Worm (Caenorhabditis elegans) whole organism, early embryonic: Measurements from ENCODE around the gene acr-24.

Source experiments
- B0310.2 ChIP-seq: sonication (generic microtip); optimal IDR thresholded peaks from 2 replicates; lab custom pipeline; 2016; ENCODE audit warnings: mild to moderate bottlenecking, missing genetic modification characterization, missing compliant biosample characterization
- F13C5.2 ChIP-seq: sonication (generic microtip); optimal IDR thresholded peaks from 2 replicates; lab custom pipeline; 2017; ENCODE audit warnings: mild to moderate bottlenecking, missing genetic modification characterization, inconsistent platforms, missing compliant biosample characterization
- aly-1 ChIP-seq: sonication (generic microtip); optimal IDR thresholded peaks from 2 replicates; lab custom pipeline; 2016; ENCODE audit warnings: missing genetic modification characterization, missing compliant biosample characterization
- ama-1 ChIP-seq: fragments of 150-350 bp; optimal IDR thresholded peaks from 2 replicates; lab custom pipeline; 2014
- ceh-13 ChIP-seq: fragments of 200-800 bp; sonication (Bioruptor generic); optimal IDR thresholded peaks from 2 replicates; lab custom pipeline; 2018; ENCODE audit warnings: mild to moderate bottlenecking, missing genetic modification characterization, missing compliant biosample characterization
- ceh-36 ChIP-seq: sonication (generic microtip); optimal IDR thresholded peaks from 2 replicates; lab custom pipeline; 2016; ENCODE audit warnings: missing genetic modification characterization, inconsistent platforms, missing compliant biosample characterization
- ets-7 ChIP-seq: sonication (generic microtip); optimal IDR thresholded peaks from 2 replicates; lab custom pipeline; 2016; ENCODE audit warnings: missing genotype, missing genetic modification characterization, missing compliant biosample characterization
- flt-1 ChIP-seq: fragments of 200-800 bp; sonication (Bioruptor generic); IDR thresholded peaks from 2 replicates; pipeline ENCODE4 v1.3.6; 2022; ENCODE audit warnings: missing genetic modification characterization, missing compliant biosample characterization
- hmbx-1 ChIP-seq: sonication (generic microtip); optimal IDR thresholded peaks from 2 replicates; lab custom pipeline; 2016; ENCODE audit warnings: mild to moderate bottlenecking, missing genetic modification characterization, missing compliant biosample characterization
- hmg-4 ChIP-seq: fragments of 200-800 bp; sonication (Bioruptor generic); optimal IDR thresholded peaks from 2 replicates; lab custom pipeline; 2018; ENCODE audit warnings: mild to moderate bottlenecking, missing genetic modification characterization, missing compliant biosample characterization
- hnd-1 ChIP-seq: sonication (generic microtip); optimal IDR thresholded peaks from 2 replicates; lab custom pipeline; 2016; ENCODE audit warnings: missing genetic modification characterization, missing compliant biosample characterization
- pes-1 ChIP-seq: fragments of 200-800 bp; sonication (Bioruptor generic); IDR thresholded peaks from 2 replicates; pipeline ENCODE4 v1.3.6; 2022; ENCODE audit warnings: missing genetic modification reagents, missing genetic modification characterization, missing compliant biosample characterization
- scrt-1 ChIP-seq: fragments of 200-800 bp; sonication (Bioruptor generic); IDR thresholded peaks from 2 replicates; pipeline ENCODE4 v1.3.6; 2022; ENCODE audit warnings: missing genetic modification characterization, missing compliant biosample characterization
- sea-1 ChIP-seq: fragments of 200-800 bp; sonication (Bioruptor generic); conservative IDR thresholded peaks from 2 replicates; pipeline ENCODE4 v1.3.6; 2022; ENCODE audit warnings: missing genetic modification characterization, missing compliant biosample characterization
- tbx-11 ChIP-seq: fragments of 200-800 bp; sonication (Bioruptor generic); IDR thresholded peaks from 2 replicates; pipeline ENCODE4 v1.3.6; 2022; ENCODE audit warnings: missing genetic modification characterization, missing compliant biosample characterization
- tbx-37 ChIP-seq: fragments of 200-800 bp; sonication (Bioruptor generic); conservative IDR thresholded peaks from 2 replicates; pipeline ENCODE4 v1.3.6; 2022; ENCODE audit warnings: missing genetic modification reagents, missing genetic modification characterization, missing compliant biosample characterization
- tra-4 ChIP-seq: sonication (generic microtip); optimal IDR thresholded peaks from 2 replicates; lab custom pipeline; 2017; ENCODE audit warnings: missing genetic modification characterization, missing compliant biosample characterization

acr-24 gene

ce11 chrIV:15497263-15497662, at the start of gene acr-24:
acr-24 (plus strand) TSS chrIV:15497563.
- TF ChIP-seq ceh-36 (tag; lab: Kevin White, UChicago) (no peak), hmbx-1 (tag; lab: Kevin White, UChicago) (no peak), aly-1 (tag; lab: Kevin White, UChicago) (no peak), ceh-13 (GFP tag; lab: Kevin White, UChicago) (no peak), pes-1 (GFP tag; lab: Robert Waterston, UW) (no peak), ets-7 (tag; lab: Kevin White, UChicago) (no peak), sea-1 (no peak), F13C5.2 (tag; lab: Kevin White, UChicago) (no peak), tra-4 (tag; lab: Kevin White, UChicago) (no peak)

ce11 chrIV:15453137-15453788, 44.1 kb upstream of the acr-24 start, which contains the start of gene gtf-2H4:
gtf-2H4 (minus strand) TSS chrIV:15453187.
- TF ChIP-seq hnd-1 (no peak), ama-1 (lab: Kevin White, UChicago) (no peak), scrt-1 (no peak), F13C5.2 (tag; lab: Kevin White, UChicago) (no peak), hmg-4 (no peak), pes-1 (GFP tag; lab: Robert Waterston, UW) (no peak), B0310.2 (tag; lab: Kevin White, UChicago) (no peak), sea-1 (no peak), aly-1 (tag; lab: Kevin White, UChicago) (no peak), ets-7 (tag; lab: Kevin White, UChicago) (no peak), ceh-36 (tag; lab: Kevin White, UChicago) (no peak)

- TF ChIP-seq scrt-1: 0 out of 2 replicates have a peak, but pooled peaks have one; percentile 45
- 0 out of 2 replicates have a peak, but pooled peaks have one; percentile 19 for TF ChIP-seq sea-1
- peak; percentile 70 for TF ChIP-seq F13C5.2 (tag; lab: Kevin White, UChicago)
- TF ChIP-seq flt-1 (GFP tag; lab: Robert Waterston, UW): no peak
- TF ChIP-seq ets-7 (tag; lab: Kevin White, UChicago): no peak
- no peak for TF ChIP-seq ceh-36 (tag; lab: Kevin White, UChicago)
- peak; percentile 55; the same call in 1 of the 2 replicates for TF ChIP-seq pes-1 (GFP tag; lab: Robert Waterston, UW)
These were observed 25.9 kb upstream of the acr-24 start, which contains the start of gene ntl-11 for ce11 chrIV:15471430-15471829. ntl-11 (minus strand) TSS chrIV:15471495.

ce11 chrIV:15472387-15472859, 24.9 kb upstream of the acr-24 start, which contains the start of gene Y73F8A.27:
Y73F8A.27 (plus strand) TSS chrIV:15472809.
- TF ChIP-seq ets-7 (tag; lab: Kevin White, UChicago) (no peak), tbx-37 (GFP tag; lab: Robert Waterston, UW) (no peak), tra-4 (tag; lab: Kevin White, UChicago) (no peak), ceh-36 (tag; lab: Kevin White, UChicago) (no peak), hnd-1 (no peak), flt-1 (GFP tag; lab: Robert Waterston, UW) (no peak), hmbx-1 (tag; lab: Kevin White, UChicago) (no peak), ama-1 (lab: Kevin White, UChicago) (no peak), ceh-13 (GFP tag; lab: Kevin White, UChicago) (no peak), pes-1 (GFP tag; lab: Robert Waterston, UW) (no peak; the same call in 1 of the 2 replicates), hmg-4 (no peak), sea-1 (no peak), aly-1 (tag; lab: Kevin White, UChicago) (no peak), tbx-11 (GFP tag; lab: Robert Waterston, UW) (no peak), B0310.2 (tag; lab: Kevin White, UChicago) (no peak), F13C5.2 (tag; lab: Kevin White, UChicago) (no peak), scrt-1 (no peak)

- TF ChIP-seq tbx-37 (GFP tag; lab: Robert Waterston, UW) (no peak), flt-1 (GFP tag; lab: Robert Waterston, UW) (no peak), B0310.2 (tag; lab: Kevin White, UChicago) (no peak), hnd-1 (no peak), hmbx-1 (tag; lab: Kevin White, UChicago) (no peak), aly-1 (tag; lab: Kevin White, UChicago) (no peak), pes-1 (GFP tag; lab: Robert Waterston, UW) (no peak), tra-4 (tag; lab: Kevin White, UChicago) (no peak), ceh-36 (tag; lab: Kevin White, UChicago) (no peak), ceh-13 (GFP tag; lab: Kevin White, UChicago) (no peak), scrt-1 (no peak), sea-1 (no peak), ama-1 (lab: Kevin White, UChicago) (no peak), ets-7 (tag; lab: Kevin White, UChicago) (no peak), tbx-11 (GFP tag; lab: Robert Waterston, UW) (no peak), hmg-4 (no peak), F13C5.2 (tag; lab: Kevin White, UChicago) (no peak)
These were observed 23.6 kb upstream of the acr-24 start, which contains the start of gene Y73F8A.26 for ce11 chrIV:15473588-15474271. Y73F8A.26 (plus strand) TSS chrIV:15473660.

- no peak for TF ChIP-seq scrt-1
- TF ChIP-seq aly-1 (tag; lab: Kevin White, UChicago): no peak
- TF ChIP-seq ceh-13 (GFP tag; lab: Kevin White, UChicago): no peak
- no peak for TF ChIP-seq tra-4 (tag; lab: Kevin White, UChicago)
- TF ChIP-seq ceh-36 (tag; lab: Kevin White, UChicago): no peak
- no peak for TF ChIP-seq hnd-1
- TF ChIP-seq F13C5.2 (tag; lab: Kevin White, UChicago): no peak
- TF ChIP-seq B0310.2 (tag; lab: Kevin White, UChicago): no peak
These were observed 21.5 kb upstream of the acr-24 start for ce11 chrIV:15475829-15476228.
